Fruit fly (Drosophila melanogaster) whole organism, pupa: ENCODE results near the gene CG14380.

Experiments used
- CG13204 ChIP-seq: fragments of 200-800 bp; sonication (Bioruptor generic); optimal IDR thresholded peaks from 2 replicates; lab custom pipeline; 2018; ENCODE audit warnings: missing biosample characterization, mild to moderate bottlenecking, missing genetic modification characterization, moderate library complexity
- CG8159 ChIP-seq: fragments of 200-800 bp; sonication (Bioruptor generic); optimal IDR thresholded peaks from 3 replicates; lab custom pipeline; 2018; ENCODE audit warnings: missing biosample characterization, mild to moderate bottlenecking, missing genetic modification characterization, moderate library complexity
- CG9948 ChIP-seq: fragments of 200-800 bp; sonication (Bioruptor generic); optimal IDR thresholded peaks from 2 replicates; lab custom pipeline; 2018; ENCODE audit warnings: missing biosample characterization, mild to moderate bottlenecking, missing genetic modification characterization, moderate library complexity
- Pif1A ChIP-seq: fragments of 200-800 bp; sonication (Bioruptor generic); optimal IDR thresholded peaks from 3 replicates; lab custom pipeline; 2016; ENCODE audit warnings: missing biosample characterization, missing genetic modification characterization
- Snoo ChIP-seq: fragments of 200-800 bp; sonication (Bioruptor generic); optimal IDR thresholded peaks from 3 replicates; lab custom pipeline; 2017; ENCODE audit warnings: missing biosample characterization, mild to moderate bottlenecking, missing genetic modification characterization, inconsistent platforms
- gl ChIP-seq: fragments of 200-800 bp; sonication (Bioruptor generic); optimal IDR thresholded peaks from 2 replicates; lab custom pipeline; 2018; ENCODE audit warnings: missing biosample characterization, mild to moderate bottlenecking, missing genetic modification characterization

DNA sequence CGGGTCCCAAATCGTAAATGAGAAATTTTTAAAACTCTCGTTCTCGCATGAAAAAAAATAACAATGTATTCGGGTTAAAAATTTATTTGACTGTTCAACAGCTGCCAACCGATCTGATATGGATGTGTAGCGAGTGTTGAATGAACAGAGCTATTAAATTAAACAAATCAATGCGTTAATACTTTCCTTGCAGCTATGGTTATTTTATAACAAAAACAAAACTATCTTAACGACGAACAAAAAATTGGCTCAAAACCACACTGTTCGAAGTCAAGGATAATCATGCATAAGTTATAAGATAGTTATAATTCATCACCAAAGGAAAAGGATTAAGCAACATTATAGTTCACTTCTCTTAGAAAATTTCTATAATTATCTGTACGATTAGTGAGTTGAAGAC is 32.2 kb downstream of the CG14380 start, which contains the start of gene CG8476:
- TF ChIP-seq CG13204 = no peak
- TF ChIP-seq gl = no peak
- no peak for TF ChIP-seq CG9948 (tag; lab: Kevin White, UChicago)
- no peak for TF ChIP-seq Snoo
- TF ChIP-seq Pif1A (GFP tag; lab: Kevin White, UChicago) = no peak
- no peak for TF ChIP-seq CG8159 (tag; lab: Kevin White, UChicago)
